Worm (Caenorhabditis elegans): ENCODE measurements around the gene Y41E3.19.

DNA sequence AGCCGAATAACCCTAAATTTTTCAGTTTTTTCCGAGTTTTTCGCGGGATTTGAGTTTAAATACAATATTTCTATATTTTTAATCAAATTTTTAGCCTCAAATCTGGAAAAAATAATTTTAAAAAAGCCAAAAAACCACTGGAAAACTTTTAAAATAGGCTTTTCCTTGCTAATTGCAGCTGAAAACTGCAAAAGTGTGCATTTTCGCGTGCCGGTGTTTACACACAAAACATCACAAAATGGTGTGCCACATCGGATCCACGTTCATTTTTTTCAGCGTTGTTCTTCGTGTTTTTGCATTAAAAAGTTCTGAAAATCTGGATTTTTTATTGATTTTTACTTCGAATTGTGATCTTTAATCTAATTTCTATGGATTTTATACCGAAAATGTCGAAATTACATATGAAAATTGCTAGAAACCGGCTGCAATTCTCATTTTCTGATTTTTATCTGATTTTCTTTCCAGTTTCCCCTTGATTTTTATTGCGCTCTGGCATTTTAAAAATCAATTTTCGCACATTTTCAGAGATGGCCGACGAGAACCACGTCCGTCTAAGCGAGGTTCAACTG is 42.3 kb upstream of the Y41E3.19 start, which contains the start of gene Y41E3.7:
- TF ChIP-seq snpc-4 (tag; optimal IDR thresholded peaks at IDR 0.05) = no peak
- TF ChIP-seq lsy-2 (tag; optimal IDR thresholded peaks at IDR 0.05) = no peak
- TF ChIP-seq lin-32 (GFP tag; optimal IDR thresholded peaks at IDR 0.05) = no peak
- no peak for TF ChIP-seq ztf-11 (tag; optimal IDR thresholded peaks at IDR 0.05)
- no peak for TF ChIP-seq unc-62 (GFP tag; optimal IDR thresholded peaks at IDR 0.05)

Data from whole organism, mixed stage, embryonic.